Worm (Caenorhabditis elegans) whole organism, early embryonic: Measurements from ENCODE around the gene algn-2.

ENCODE experiments used
- F13C5.2 ChIP-seq: sonication (generic microtip); optimal IDR thresholded peaks from 2 replicates; lab custom pipeline; 2017; ENCODE audit warnings: mild to moderate bottlenecking, missing genetic modification characterization, inconsistent platforms, missing compliant biosample characterization
- ama-1 ChIP-seq: fragments of 150-350 bp; optimal IDR thresholded peaks from 2 replicates; lab custom pipeline; 2014
- ceh-36 ChIP-seq: sonication (generic microtip); optimal IDR thresholded peaks from 2 replicates; lab custom pipeline; 2016; ENCODE audit warnings: missing genetic modification characterization, inconsistent platforms, missing compliant biosample characterization
- ets-7 ChIP-seq: sonication (generic microtip); optimal IDR thresholded peaks from 2 replicates; lab custom pipeline; 2016; ENCODE audit warnings: missing genotype, missing genetic modification characterization, missing compliant biosample characterization
- flt-1 ChIP-seq: fragments of 200-800 bp; sonication (Bioruptor generic); IDR thresholded peaks from 2 replicates; pipeline ENCODE4 v1.3.6; 2022; ENCODE audit warnings: missing genetic modification characterization, missing compliant biosample characterization
- pes-1 ChIP-seq: fragments of 200-800 bp; sonication (Bioruptor generic); IDR thresholded peaks from 2 replicates; pipeline ENCODE4 v1.3.6; 2022; ENCODE audit warnings: missing genetic modification reagents, missing genetic modification characterization, missing compliant biosample characterization

ce11 chrII:5418929-5419328, 43.9 kb downstream of the algn-2 start, which contains the start of gene EEED8.15:
- TF ChIP-seq ceh-36 (tag; lab: Kevin White, UChicago), result no peak
- no peak for TF ChIP-seq ets-7 (tag; lab: Kevin White, UChicago)
- no peak for TF ChIP-seq ama-1
- TF ChIP-seq F13C5.2 (tag; lab: Kevin White, UChicago), result no peak
- no peak for TF ChIP-seq flt-1
- no peak for TF ChIP-seq pes-1 (GFP tag; lab: Robert Waterston, UW)
